Worm (Caenorhabditis elegans) whole organism, young adult: Measurements from ENCODE around the gene rde-11.

Experiments used
- B0261.1 ChIP-seq: sonication (generic microtip); optimal IDR thresholded peaks from 2 replicates; lab custom pipeline; 2016; ENCODE audit warnings: mild to moderate bottlenecking, missing genetic modification characterization, moderate library complexity, missing compliant biosample characterization
- B0336.3 ChIP-seq: fragments of 200-800 bp; sonication (Bioruptor generic); IDR thresholded peaks from 2 replicates; pipeline ENCODE4 v1.3.6; 2022; ENCODE audit warnings: missing genetic modification characterization, missing compliant biosample characterization
- D2030.7 ChIP-seq: fragments of 200-800 bp; sonication (Bioruptor generic); IDR thresholded peaks from 2 replicates; pipeline ENCODE4 v1.3.6; 2022; ENCODE audit warnings: missing genetic modification reagents, missing genetic modification characterization, missing compliant biosample characterization
- F33H1.4 ChIP-seq: fragments of 200-800 bp; sonication (Bioruptor generic); IDR thresholded peaks from 2 replicates; pipeline ENCODE4 v1.3.6; 2022; ENCODE audit warnings: missing genetic modification reagents, missing genetic modification characterization, missing compliant biosample characterization
- F55B11.4 ChIP-seq: sonication (generic microtip); optimal IDR thresholded peaks from 2 replicates; lab custom pipeline; 2016; ENCODE audit warnings: missing compliant biosample characterization, missing genetic modification characterization, borderline replicate concordance; ENCODE audit not compliant: insufficient read depth
- K11D2.4 ChIP-seq: fragments of 200-800 bp; sonication (Bioruptor generic); IDR thresholded peaks from 2 replicates; pipeline ENCODE4 v1.3.6; 2022; ENCODE audit warnings: missing genetic modification reagents, missing genetic modification characterization, missing compliant biosample characterization
- Y53F4B.3 ChIP-seq: fragments of 200-800 bp; sonication (Bioruptor generic); IDR thresholded peaks from 2 replicates; pipeline ENCODE4 v1.3.6; 2022; ENCODE audit warnings: missing genetic modification reagents, missing genetic modification characterization, missing compliant biosample characterization
- Y79H2A.3 ChIP-seq: fragments of 200-800 bp; sonication (Bioruptor generic); conservative IDR thresholded peaks from 2 replicates; pipeline ENCODE4 v1.3.6; 2022; ENCODE audit warnings: missing genetic modification reagents, missing genetic modification characterization, missing compliant biosample characterization
- bed-1 ChIP-seq: fragments of 200-800 bp; sonication (Bioruptor generic); IDR thresholded peaks from 2 replicates; pipeline ENCODE4 v1.3.6; 2022; ENCODE audit warnings: missing genetic modification reagents, missing genetic modification characterization, missing compliant biosample characterization
- ccch-3 ChIP-seq: fragments of 200-800 bp; sonication (Bioruptor generic); optimal IDR thresholded peaks from 2 replicates; lab custom pipeline; 2018; ENCODE audit warnings: mild to moderate bottlenecking, missing genetic modification characterization, missing compliant biosample characterization
- cebp-1 ChIP-seq, 2 experiments: fragments of 200-800 bp in 1 of 2; sonication (Bioruptor generic) in 1 of 2; sonication (generic microtip) in 1 of 2; IDR thresholded peaks in 1 of 2; optimal IDR thresholded peaks in 1 of 2; 2 replicates each; pipeline versions ENCODE4 v1.3.6 to Lab custom; 2017 to 2022; ENCODE audit warnings: missing compliant biosample characterization in 2 of 2, missing genetic modification characterization in 2 of 2, mild to moderate bottlenecking in 1 of 2, missing genetic modification reagents in 1 of 2, moderate library complexity in 1 of 2
- cebp-2 ChIP-seq: fragments of 200-800 bp; sonication (Bioruptor generic); IDR thresholded peaks from 2 replicates; pipeline ENCODE4 v1.3.6; 2022; ENCODE audit warnings: missing genetic modification characterization, missing compliant biosample characterization
- ceh-27 ChIP-seq: fragments of 200-800 bp; sonication (Bioruptor generic); optimal IDR thresholded peaks from 2 replicates; lab custom pipeline; 2018; ENCODE audit warnings: mild to moderate bottlenecking, missing genetic modification characterization, moderate library complexity, missing compliant biosample characterization
- chd-7 ChIP-seq: sonication (generic microtip); optimal IDR thresholded peaks from 2 replicates; lab custom pipeline; 2016; ENCODE audit warnings: mild to moderate bottlenecking, missing genetic modification characterization, moderate library complexity, missing compliant biosample characterization
- die-1 ChIP-seq: sonication (generic microtip); optimal IDR thresholded peaks from 2 replicates; lab custom pipeline; 2016; ENCODE audit warnings: missing genotype, mild to moderate bottlenecking, missing genetic modification characterization, missing compliant biosample characterization
- egl-18 ChIP-seq: fragments of 200-800 bp; sonication (Bioruptor generic); IDR thresholded peaks from 2 replicates; pipeline ENCODE4 v1.3.6; 2022; ENCODE audit warnings: missing genetic modification reagents, missing genetic modification characterization, missing compliant biosample characterization
- ekl-4 ChIP-seq: fragments of 200-800 bp; sonication (Bioruptor generic); IDR thresholded peaks from 2 replicates; pipeline ENCODE4 v1.3.6; 2022; ENCODE audit warnings: missing genetic modification reagents, missing genetic modification characterization, missing compliant biosample characterization
- ets-4 ChIP-seq: fragments of 200-800 bp; sonication (Bioruptor generic); optimal IDR thresholded peaks from 2 replicates; lab custom pipeline; 2018; ENCODE audit warnings: mild to moderate bottlenecking, missing genetic modification characterization, missing compliant biosample characterization
- fkh-3 ChIP-seq: sonication (generic microtip); optimal IDR thresholded peaks from 2 replicates; lab custom pipeline; 2016; ENCODE audit warnings: mild to moderate bottlenecking, missing genetic modification characterization, missing compliant biosample characterization
- hlh-12 ChIP-seq: sonication (generic microtip); optimal IDR thresholded peaks from 2 replicates; lab custom pipeline; 2016; ENCODE audit warnings: missing genetic modification characterization, missing compliant biosample characterization
- hlh-26 ChIP-seq: fragments of 200-800 bp; sonication (Bioruptor generic); conservative IDR thresholded peaks from 2 replicates; pipeline ENCODE4 v1.3.6; 2022; ENCODE audit warnings: missing genetic modification reagents, missing genetic modification characterization, missing compliant biosample characterization
- hsf-1 ChIP-seq: fragments of 200-800 bp; sonication (Bioruptor generic); IDR thresholded peaks from 2 replicates; pipeline ENCODE4 v1.3.6; 2022; ENCODE audit warnings: missing genetic modification reagents, missing genetic modification characterization, missing compliant biosample characterization
- lag-1 ChIP-seq: fragments of 200-800 bp; sonication (Bioruptor generic); IDR thresholded peaks from 2 replicates; pipeline ENCODE4 v1.3.6; 2022; ENCODE audit warnings: missing genetic modification reagents, missing genetic modification characterization, missing compliant biosample characterization
- lin-26 ChIP-seq: fragments of 200-800 bp; sonication (Bioruptor generic); IDR thresholded peaks from 2 replicates; pipeline ENCODE4 v1.3.6; 2022; ENCODE audit warnings: missing genetic modification reagents, missing genetic modification characterization, missing compliant biosample characterization
- lin-40 ChIP-seq: sonication (generic microtip); optimal IDR thresholded peaks from 2 replicates; lab custom pipeline; 2016; ENCODE audit warnings: missing genetic modification characterization, mild to moderate bottlenecking, missing compliant biosample characterization, missing genotype, missing genetic modification reagents
- lin-54 ChIP-seq: fragments of 200-800 bp; sonication (Bioruptor generic); optimal IDR thresholded peaks from 2 replicates; lab custom pipeline; 2018; ENCODE audit warnings: mild to moderate bottlenecking, missing genetic modification characterization, missing compliant biosample characterization
- madf-10 ChIP-seq: sonication (generic microtip); optimal IDR thresholded peaks from 2 replicates; lab custom pipeline; 2016; ENCODE audit warnings: mild to moderate bottlenecking, missing genetic modification characterization, missing compliant biosample characterization
- mel-28 ChIP-seq: sonication (generic microtip); optimal IDR thresholded peaks from 2 replicates; lab custom pipeline; 2016; ENCODE audit warnings: borderline replicate concordance, mild to moderate bottlenecking, missing genetic modification characterization, missing compliant biosample characterization
- mxl-1 ChIP-seq: sonication (generic microtip); optimal IDR thresholded peaks from 2 replicates; lab custom pipeline; 2016; ENCODE audit warnings: missing genetic modification characterization, missing compliant biosample characterization
- nfya-1 ChIP-seq: sonication (generic microtip); optimal IDR thresholded peaks from 2 replicates; lab custom pipeline; 2017; ENCODE audit warnings: antibody characterized with exemption, missing compliant biosample characterization, missing genetic modification characterization, borderline replicate concordance; ENCODE audit not compliant: insufficient read depth
- nfyb-1 ChIP-seq: fragments of 200-800 bp; sonication (Bioruptor generic); IDR thresholded peaks from 2 replicates; pipeline ENCODE4 v1.3.6; 2022; ENCODE audit warnings: missing genetic modification reagents, missing genetic modification characterization, missing compliant biosample characterization
- pbrm-1 ChIP-seq: fragments of 200-800 bp; sonication (Bioruptor generic); IDR thresholded peaks from 2 replicates; pipeline ENCODE4 v1.3.6; 2022; ENCODE audit warnings: missing genetic modification reagents, missing genetic modification characterization, missing compliant biosample characterization
- pha-4 ChIP-seq: fragments of 150-350 bp; sonication (generic microtip); optimal IDR thresholded peaks from 2 replicates; lab custom pipeline; 2014; ENCODE audit warnings: missing biosample characterization, missing genetic modification reagents, missing genetic modification characterization
- snpc-1.3 ChIP-seq: sonication (generic microtip); optimal IDR thresholded peaks from 2 replicates; lab custom pipeline; 2017; ENCODE audit warnings: missing genetic modification characterization, mild to moderate bottlenecking, missing compliant biosample characterization, antibody characterized with exemption, moderate library complexity, missing genotype, missing genetic modification reagents; ENCODE audit not compliant: insufficient read depth
- somi-1 ChIP-seq: fragments of 200-800 bp; sonication (Bioruptor generic); optimal IDR thresholded peaks from 2 replicates; lab custom pipeline; 2018; ENCODE audit warnings: mild to moderate bottlenecking, missing genetic modification characterization, missing compliant biosample characterization
- tlf-1 ChIP-seq: fragments of 200-800 bp; sonication (Bioruptor generic); optimal IDR thresholded peaks from 2 replicates; lab custom pipeline; 2018; ENCODE audit warnings: mild to moderate bottlenecking, missing genetic modification characterization, missing compliant biosample characterization
- unc-62 ChIP-seq: fragments of 150-350 bp; optimal IDR thresholded peaks from 2 replicates; lab custom pipeline; 2014; ENCODE audit warnings: missing biosample characterization, missing genetic modification reagents, missing genetic modification characterization
- zfh-2 ChIP-seq: fragments of 200-800 bp; sonication (Bioruptor generic); conservative IDR thresholded peaks from 2 replicates; pipeline ENCODE4 v1.3.6; 2022; ENCODE audit warnings: missing genetic modification reagents, missing genetic modification characterization, missing compliant biosample characterization
- ztf-18 ChIP-seq: sonication (generic microtip); optimal IDR thresholded peaks from 2 replicates; lab custom pipeline; 2016; ENCODE audit warnings: missing genotype, mild to moderate bottlenecking, missing genetic modification characterization, missing compliant biosample characterization
- ztf-26 ChIP-seq: sonication (generic microtip); optimal IDR thresholded peaks from 2 replicates; lab custom pipeline; 2017; ENCODE audit warnings: missing genetic modification characterization, missing compliant biosample characterization
- ztf-6 ChIP-seq: fragments of 200-800 bp; sonication (Bioruptor generic); IDR thresholded peaks from 2 replicates; pipeline ENCODE4 v1.3.6; 2022; ENCODE audit warnings: missing genetic modification reagents, missing genetic modification characterization, missing compliant biosample characterization

rde-11 gene

DNA sequence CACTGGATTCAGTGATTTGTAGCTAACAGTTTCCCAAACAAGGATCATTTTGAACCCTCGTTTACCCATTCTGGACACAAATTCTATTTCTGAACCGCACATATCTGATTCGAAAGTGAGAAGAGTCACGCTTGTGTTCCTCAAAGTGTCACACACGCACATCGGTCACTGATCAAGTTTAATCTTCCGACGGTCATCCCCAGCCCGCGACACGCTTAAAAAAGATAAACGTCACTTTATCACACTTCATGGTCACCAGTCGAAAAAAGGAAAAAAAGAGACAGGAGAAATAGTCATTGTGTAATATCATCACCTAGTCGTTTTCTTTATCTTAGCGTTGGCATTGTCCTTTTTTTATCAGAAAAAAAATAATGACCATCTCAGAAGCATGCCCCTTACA lies 27.3 kb upstream of the rde-11 start:
- TF ChIP-seq egl-18: no peak
- TF ChIP-seq somi-1 (GFP tag; lab: Kevin White, UChicago): peak; percentile 17
- peak; percentile 17 for TF ChIP-seq lin-40 (tag; lab: Kevin White, UChicago)
- peak; percentile 78 for TF ChIP-seq ztf-26 (tag; lab: Kevin White, UChicago)
- 0 out of 2 replicates have a peak, but pooled peaks have one; percentile 30 for TF ChIP-seq K11D2.4
- no peak for TF ChIP-seq pbrm-1 (GFP tag; lab: Robert Waterston, UW)
- TF ChIP-seq madf-10 (tag; lab: Kevin White, UChicago): no peak
- TF ChIP-seq die-1 (tag; lab: Kevin White, UChicago): peak; percentile 63
- TF ChIP-seq mxl-1 (tag; lab: Kevin White, UChicago): no peak
- TF ChIP-seq chd-7 (tag; lab: Kevin White, UChicago): peak; percentile 33
- TF ChIP-seq snpc-1.3: no peak
- TF ChIP-seq B0261.1: no peak
- TF ChIP-seq B0336.3 (GFP tag; lab: Robert Waterston, UW): no peak

DNA sequence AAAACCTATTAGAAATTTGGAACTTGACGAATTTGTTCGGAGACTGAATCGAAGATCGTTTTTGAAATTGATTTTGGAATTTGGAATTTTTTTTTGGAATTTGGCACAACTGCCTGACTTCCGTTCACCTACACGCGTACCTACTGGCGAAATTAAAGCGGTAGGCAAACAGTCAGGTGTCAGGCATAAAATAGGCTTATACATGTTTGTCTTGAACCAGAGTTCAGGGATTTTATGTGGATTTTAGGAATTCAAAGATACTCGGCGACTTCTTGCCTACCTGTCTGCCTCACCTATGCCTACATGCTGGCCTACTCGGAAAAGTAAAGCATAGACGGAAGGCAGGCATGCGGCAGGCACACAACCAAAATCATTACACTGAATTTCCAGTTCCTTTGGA lies 26.7 kb upstream of the rde-11 start:
- TF ChIP-seq Y53F4B.3 (GFP tag; lab: Robert Waterston, UW) (no peak), D2030.7 (no peak), hlh-12 (tag; lab: Kevin White, UChicago) (no peak), hsf-1 (GFP tag; lab: Robert Waterston, UW) (no peak), hlh-26 (GFP tag; lab: Robert Waterston, UW) (no peak), ccch-3 (GFP tag; lab: Kevin White, UChicago) (no peak), ztf-6 (GFP tag; lab: Robert Waterston, UW) (no peak), lin-26 (GFP tag; lab: Robert Waterston, UW) (no peak), lag-1 (no peak), ekl-4 (GFP tag; lab: Robert Waterston, UW) (no peak), ztf-18 (tag; lab: Kevin White, UChicago) (no peak), nfyb-1 (GFP tag; lab: Robert Waterston, UW) (no peak), fkh-3 (tag; lab: Kevin White, UChicago) (no peak), bed-1 (no peak), tlf-1 (GFP tag; lab: Kevin White, UChicago) (no peak)

DNA sequence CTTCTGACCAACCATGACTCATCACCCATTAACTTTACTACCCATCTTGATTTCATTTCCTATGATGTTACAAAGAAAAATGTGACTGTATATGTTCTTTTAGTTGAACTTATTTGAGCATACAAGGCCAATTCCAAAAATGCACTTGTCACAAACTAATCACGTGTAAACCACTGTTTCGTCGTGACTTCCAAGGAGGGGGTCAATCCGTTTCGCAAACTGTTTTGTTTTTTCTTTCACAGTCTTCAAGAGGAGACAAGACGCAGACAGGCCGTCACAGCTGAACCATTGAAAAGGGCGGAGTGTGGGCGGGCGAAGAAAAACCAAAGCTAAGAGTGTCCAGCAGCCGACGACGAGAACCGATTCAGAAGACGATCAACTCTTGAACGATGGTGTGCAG lies 25.9 kb upstream of the rde-11 start, which contains the start of gene C39E9.8:
Gene C39E9.8 (plus strand): TSS at position 328 of the 400 bp plus-strand sequence.
- TF ChIP-seq cebp-1 (GFP tag; IDR thresholded peaks at IDR 0.05; lab: Robert Waterston, UW) (no peak), cebp-1 (tag; optimal IDR thresholded peaks at IDR 0.05; lab: Kevin White, UChicago) (peak; percentile 24), F55B11.4 (tag; lab: Kevin White, UChicago) (no peak), pha-4 (tag; lab: Kevin White, UChicago) (no peak), mel-28 (no peak), unc-62 (GFP tag; lab: Kevin White, UChicago) (no peak), cebp-2 (0 out of 2 replicates have a peak, but pooled peaks have one; percentile 38), Y79H2A.3 (GFP tag; lab: Robert Waterston, UW) (no peak), ztf-26 (tag; lab: Kevin White, UChicago) (peak; percentile 38), F33H1.4 (no peak), ets-4 (GFP tag; lab: Kevin White, UChicago) (no peak), zfh-2 (GFP tag; lab: Robert Waterston, UW) (no peak), lin-54 (GFP tag; lab: Kevin White, UChicago) (no peak), ceh-27 (GFP tag; lab: Kevin White, UChicago) (peak; percentile 36), nfya-1 (tag; lab: Kevin White, UChicago) (no peak)
